Worm (Caenorhabditis elegans) whole organism, late embryonic: ENCODE results near the gene sul-3.

Experiments
- ama-1 ChIP-seq: fragments of 150-350 bp; optimal IDR thresholded peaks from 2 replicates; lab custom pipeline; 2014
- ceh-48 ChIP-seq: sonication (generic microtip); optimal IDR thresholded peaks from 2 replicates; lab custom pipeline; 2016; ENCODE audit warnings: missing genetic modification characterization, inconsistent platforms, missing compliant biosample characterization
- dmd-4 ChIP-seq: sonication (generic microtip); optimal IDR thresholded peaks from 2 replicates; lab custom pipeline; 2016; ENCODE audit warnings: borderline replicate concordance, missing genetic modification characterization, missing compliant biosample characterization
- elt-2 ChIP-seq: sonication (generic microtip); optimal IDR thresholded peaks from 2 replicates; lab custom pipeline; 2016; ENCODE audit warnings: missing genetic modification reagents, missing genetic modification characterization, missing compliant biosample characterization
- rnt-1 ChIP-seq: sonication (generic microtip); optimal IDR thresholded peaks from 2 replicates; lab custom pipeline; 2016; ENCODE audit warnings: missing genetic modification characterization, missing compliant biosample characterization

- TF ChIP-seq rnt-1 (tag; lab: Kevin White, UChicago) (no peak), ceh-48 (tag; lab: Kevin White, UChicago) (no peak), elt-2 (tag; lab: Kevin White, UChicago) (no peak), ama-1 (lab: Kevin White, UChicago) (no peak), dmd-4 (no peak)
These were observed 8.2 kb upstream of the sul-3 start, which contains the start of gene idpp-11 for ce11 chrX:7842241-7842640.
